Worm (Caenorhabditis elegans) whole organism, L4 larva: ENCODE results near the gene C08F11.13.

Experiments used
- F10B5.3 ChIP-seq: sonication (generic microtip); optimal IDR thresholded peaks from 2 replicates; lab custom pipeline; 2016; ENCODE audit warnings: mild to moderate bottlenecking, missing genetic modification characterization, missing compliant biosample characterization
- F26F4.8 ChIP-seq: fragments of 200-800 bp; sonication (Bioruptor generic); conservative IDR thresholded peaks from 2 replicates; pipeline ENCODE4 v1.3.6; 2022; ENCODE audit warnings: missing genetic modification characterization, missing compliant biosample characterization
- F37D6.2 ChIP-seq: sonication (generic microtip); optimal IDR thresholded peaks from 2 replicates; lab custom pipeline; 2016; ENCODE audit warnings: mild to moderate bottlenecking, missing genetic modification characterization, missing compliant biosample characterization
- F49E8.2 ChIP-seq: sonication (generic microtip); optimal IDR thresholded peaks from 2 replicates; lab custom pipeline; 2016; ENCODE audit warnings: missing compliant biosample characterization, mild to moderate bottlenecking, missing genetic modification characterization, borderline replicate concordance
- aly-2 ChIP-seq: sonication (generic microtip); optimal IDR thresholded peaks from 2 replicates; lab custom pipeline; 2018; ENCODE audit warnings: missing biosample characterization, missing genetic modification characterization
- arid-1 ChIP-seq: fragments of 200-800 bp; sonication (Bioruptor generic); conservative IDR thresholded peaks from 2 replicates; pipeline ENCODE4 v1.3.6; 2022; ENCODE audit warnings: missing genetic modification reagents, missing genetic modification characterization, missing compliant biosample characterization
- attf-4 ChIP-seq: sonication (generic microtip); optimal IDR thresholded peaks from 3 replicates; lab custom pipeline; 2017; ENCODE audit warnings: missing biosample characterization, missing genetic modification characterization
- ceh-20 ChIP-seq: fragments of 200-800 bp; sonication (Bioruptor generic); IDR thresholded peaks from 2 replicates; pipeline ENCODE4 v1.3.6; 2022; ENCODE audit warnings: missing genetic modification reagents, missing genetic modification characterization, missing compliant biosample characterization
- ceh-28 ChIP-seq: fragments of 150-350 bp; optimal IDR thresholded peaks from 2 replicates; lab custom pipeline; 2014; ENCODE audit warnings: missing biosample characterization, missing genetic modification reagents, missing genetic modification characterization
- ceh-32 ChIP-seq: sonication (generic microtip); optimal IDR thresholded peaks from 2 replicates; lab custom pipeline; 2016; ENCODE audit warnings: mild to moderate bottlenecking, missing genetic modification characterization, missing compliant biosample characterization; ENCODE audit not compliant: poor library complexity
- cey-2 ChIP-seq: sonication (generic microtip); optimal IDR thresholded peaks from 3 replicates; lab custom pipeline; 2017; ENCODE audit warnings: missing genetic modification characterization, mild to moderate bottlenecking, missing compliant biosample characterization, antibody characterized with exemption, borderline replicate concordance; ENCODE audit not compliant: insufficient read depth
- daf-16 ChIP-seq, 3 experiments: sonication (generic microtip); optimal IDR thresholded peaks; 2 replicates each; lab custom pipeline; 2016 to 2017; ENCODE audit warnings: missing genetic modification characterization in 3 of 3, missing genetic modification reagents in 3 of 3, mild to moderate bottlenecking in 2 of 3, missing compliant biosample characterization in 2 of 3, missing biosample characterization in 1 of 3, moderate library complexity in 1 of 3
- dmd-6 ChIP-seq: fragments of 200-800 bp; sonication (Bioruptor generic); IDR thresholded peaks from 2 replicates; pipeline ENCODE4 v1.3.6; 2022; ENCODE audit warnings: missing genetic modification reagents, missing genetic modification characterization, missing compliant biosample characterization
- dmd-8 ChIP-seq: fragments of 200-800 bp; sonication (Bioruptor generic); IDR thresholded peaks from 2 replicates; pipeline ENCODE4 v1.3.6; 2022; ENCODE audit warnings: missing genetic modification characterization, missing compliant biosample characterization
- duxl-1 ChIP-seq: sonication (generic microtip); optimal IDR thresholded peaks from 2 replicates; lab custom pipeline; 2016; ENCODE audit warnings: mild to moderate bottlenecking, missing genetic modification characterization, moderate library complexity, missing compliant biosample characterization; ENCODE audit not compliant: poor library complexity
- dve-1 ChIP-seq: sonication (generic microtip); optimal IDR thresholded peaks from 2 replicates; lab custom pipeline; 2017; ENCODE audit warnings: antibody characterized with exemption, mild to moderate bottlenecking, missing genetic modification characterization, missing compliant biosample characterization; ENCODE audit not compliant: insufficient read depth
- fos-1 ChIP-seq: fragments of 150-350 bp; optimal IDR thresholded peaks from 2 replicates; lab custom pipeline; 2014; ENCODE audit warnings: missing biosample characterization, missing genetic modification characterization
- hif-1 ChIP-seq, 2 experiments: sonication (generic microtip); optimal IDR thresholded peaks; 2 replicates each; lab custom pipeline; 2016 to 2017; ENCODE audit warnings: missing compliant biosample characterization in 2 of 2, missing genetic modification characterization in 2 of 2, missing genetic modification reagents in 2 of 2, missing genotype in 2 of 2, mild to moderate bottlenecking in 1 of 2
- jun-1 ChIP-seq: fragments of 150-350 bp; optimal IDR thresholded peaks from 2 replicates; lab custom pipeline; 2014; ENCODE audit warnings: missing biosample characterization, missing genetic modification reagents, missing genetic modification characterization
- lin-13 ChIP-seq: fragments of 150-350 bp; optimal IDR thresholded peaks from 2 replicates; lab custom pipeline; 2014; ENCODE audit warnings: missing biosample characterization, missing genetic modification reagents, missing genetic modification characterization
- lin-39 ChIP-seq: fragments of 150-350 bp; optimal IDR thresholded peaks from 2 replicates; lab custom pipeline; 2014; ENCODE audit warnings: missing biosample characterization, missing genetic modification reagents, missing genetic modification characterization
- lir-3 ChIP-seq: sonication (generic microtip); optimal IDR thresholded peaks from 2 replicates; lab custom pipeline; 2016; ENCODE audit warnings: mild to moderate bottlenecking, missing genetic modification characterization, missing compliant biosample characterization
- madf-9 ChIP-seq: fragments of 200-800 bp; sonication (Bioruptor generic); conservative IDR thresholded peaks from 2 replicates; pipeline ENCODE4 v1.3.6; 2022; ENCODE audit warnings: missing genetic modification reagents, missing genetic modification characterization, missing compliant biosample characterization
- mdt-29 ChIP-seq: fragments of 200-800 bp; sonication (Bioruptor generic); IDR thresholded peaks from 2 replicates; pipeline ENCODE4 v1.3.6; 2022; ENCODE audit warnings: missing genetic modification reagents, missing genetic modification characterization, missing compliant biosample characterization
- mes-2 ChIP-seq: sonication (generic microtip); optimal IDR thresholded peaks from 2 replicates; lab custom pipeline; 2016; ENCODE audit warnings: missing genotype, mild to moderate bottlenecking, missing genetic modification characterization, missing compliant biosample characterization; ENCODE audit not compliant: poor library complexity, severe bottlenecking
- mxl-3 ChIP-seq: fragments of 200-800 bp; sonication (Bioruptor generic); optimal IDR thresholded peaks from 2 replicates; lab custom pipeline; 2018; ENCODE audit warnings: mild to moderate bottlenecking, missing genetic modification characterization, missing compliant biosample characterization
- nhr-11 ChIP-seq: fragments of 150-350 bp; optimal IDR thresholded peaks from 2 replicates; lab custom pipeline; 2014; ENCODE audit warnings: missing biosample characterization, missing genetic modification characterization
- nhr-25 ChIP-seq: sonication (generic microtip); optimal IDR thresholded peaks from 2 replicates; lab custom pipeline; 2017; ENCODE audit warnings: missing genetic modification characterization, mild to moderate bottlenecking, missing compliant biosample characterization, antibody characterized with exemption, moderate library complexity, borderline replicate concordance; ENCODE audit not compliant: insufficient read depth
- nhr-77 ChIP-seq: fragments of 150-350 bp; optimal IDR thresholded peaks from 2 replicates; lab custom pipeline; 2014; ENCODE audit warnings: missing biosample characterization, missing genetic modification characterization
- pha-4 ChIP-seq, 2 experiments: fragments of 150-350 bp in 1 of 2; fragments of 200-800 bp in 1 of 2; sonication (Bioruptor generic) in 1 of 2; IDR thresholded peaks in 1 of 2; optimal IDR thresholded peaks in 1 of 2; 2 replicates each; pipeline versions ENCODE4 v1.3.6 to Lab custom; 2014 to 2022; ENCODE audit warnings: missing genetic modification characterization in 2 of 2, missing genetic modification reagents in 2 of 2, missing biosample characterization in 1 of 2, missing compliant biosample characterization in 1 of 2
- php-3 ChIP-seq: fragments of 200-800 bp; sonication (Bioruptor generic); IDR thresholded peaks from 2 replicates; pipeline ENCODE4 v1.3.6; 2022; ENCODE audit warnings: missing genetic modification reagents, missing genetic modification characterization, missing compliant biosample characterization
- pqm-1 ChIP-seq: sonication (generic microtip); optimal IDR thresholded peaks from 2 replicates; lab custom pipeline; 2017; ENCODE audit warnings: missing biosample characterization, missing genetic modification characterization
- rbr-2 ChIP-seq: sonication (generic microtip); optimal IDR thresholded peaks from 2 replicates; lab custom pipeline; 2016; ENCODE audit warnings: missing genotype, missing genetic modification characterization, missing compliant biosample characterization
- snpc-4 ChIP-seq: fragments of 150-350 bp; optimal IDR thresholded peaks from 2 replicates; lab custom pipeline; 2014; ENCODE audit warnings: missing biosample characterization, missing genetic modification characterization
- unc-130 ChIP-seq: sonication (generic microtip); optimal IDR thresholded peaks from 2 replicates; lab custom pipeline; 2016; ENCODE audit warnings: missing genetic modification reagents, missing genetic modification characterization, missing compliant biosample characterization
- unc-39 ChIP-seq: sonication (generic microtip); optimal IDR thresholded peaks from 2 replicates; lab custom pipeline; 2017; ENCODE audit warnings: missing biosample characterization, missing genetic modification characterization
- unc-62 ChIP-seq, 3 experiments: fragments of 150-350 bp in 1 of 3; sonication (generic microtip); optimal IDR thresholded peaks in 2 of 3; peaks in 1 of 3; 1 replicate in 1 of 3; 2 replicates in 2 of 3; lab custom pipeline; 2014 to 2017; ENCODE audit warnings: missing biosample characterization in 3 of 3, missing genetic modification characterization in 3 of 3, missing genetic modification reagents in 3 of 3, missing genotype in 1 of 3
- zag-1 ChIP-seq: fragments of 150-350 bp; optimal IDR thresholded peaks from 2 replicates; lab custom pipeline; 2014; ENCODE audit warnings: missing biosample characterization, missing genetic modification characterization
- zip-11 ChIP-seq: fragments of 200-800 bp; sonication (Bioruptor generic); IDR thresholded peaks from 2 replicates; pipeline ENCODE4 v1.3.6; 2022; ENCODE audit warnings: missing genetic modification characterization, missing compliant biosample characterization
- ztf-11 ChIP-seq: fragments of 150-350 bp; optimal IDR thresholded peaks from 2 replicates; lab custom pipeline; 2014; ENCODE audit warnings: missing biosample characterization, missing genetic modification characterization
- ztf-7 ChIP-seq: fragments of 150-350 bp; optimal IDR thresholded peaks from 2 replicates; lab custom pipeline; 2014; ENCODE audit warnings: missing biosample characterization, missing genetic modification characterization

Gene C08F11.13

ce11 chrIV:13645823-13646222, 36.1 kb upstream of the C08F11.13 start, which contains the start of gene srz-29:
Gene srz-29 (minus strand): TSS chrIV:13645923.
- TF ChIP-seq ceh-20 (no peak), hif-1 (tag; optimal IDR thresholded peaks at IDR 0.05; lab: Kevin White, UChicago) (no peak), F26F4.8 (GFP tag; lab: Robert Waterston, UW) (no peak), ceh-32 (tag; lab: Kevin White, UChicago) (no peak), snpc-4 (tag; lab: Kevin White, UChicago) (no peak), ztf-11 (tag; lab: Kevin White, UChicago) (no peak), lin-13 (no peak), cey-2 (no peak), mes-2 (tag; lab: Kevin White, UChicago) (no peak), nhr-25 (no peak), unc-39 (tag; lab: Kevin White, UChicago) (no peak), madf-9 (no peak), zag-1 (no peak), dmd-8 (GFP tag; lab: Robert Waterston, UW) (no peak), duxl-1 (tag; lab: Kevin White, UChicago) (no peak), unc-62 (GFP tag; optimal IDR thresholded peaks at IDR 0.05 in 1 of 2; lab: Kevin White, UChicago) (no peak), unc-62 (tag; optimal IDR thresholded peaks at IDR 0.05; lab: Kevin White, UChicago) (no peak)

DNA sequence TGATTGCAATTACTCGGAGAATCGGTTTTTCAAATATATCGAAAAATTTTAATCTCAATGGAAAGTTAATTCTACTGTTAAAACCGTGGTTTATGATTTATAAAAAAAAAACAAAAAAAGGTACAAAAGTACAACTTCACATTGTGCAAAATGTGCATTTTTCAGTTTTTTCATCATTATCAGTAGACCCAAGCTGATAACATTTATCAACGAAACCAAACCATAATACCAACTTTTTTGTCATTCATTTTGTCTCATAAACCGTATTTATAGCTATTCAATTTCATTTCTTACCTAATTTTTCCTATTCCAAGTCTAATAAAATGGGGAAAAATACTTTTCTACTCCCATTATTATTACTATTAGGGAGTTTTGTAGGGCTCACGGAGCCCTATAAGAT, 29.3 kb upstream of the C08F11.13 start, which contains the start of gene ugt-22:
TSS of gene ugt-22 (plus strand) at position 234 of the 400 bp plus-strand sequence.
- TF ChIP-seq pha-4 (GFP tag; IDR thresholded peaks at IDR 0.05; lab: Robert Waterston, UW) (no peak), pha-4 (tag; optimal IDR thresholded peaks at IDR 0.05; lab: Kevin White, UChicago) (no peak), F10B5.3 (tag; lab: Kevin White, UChicago) (no peak), dve-1 (tag; lab: Kevin White, UChicago) (peak; percentile 37), lir-3 (tag; lab: Kevin White, UChicago) (no peak), jun-1 (no peak), F37D6.2 (tag; lab: Kevin White, UChicago) (no peak), mxl-3 (GFP tag; lab: Kevin White, UChicago) (no peak), ztf-7 (tag; lab: Kevin White, UChicago) (peak; percentile 31), daf-16 (GFP tag; optimal IDR thresholded peaks at IDR 0.05; lab: Kevin White, UChicago) (no peak), daf-16 (tag; optimal IDR thresholded peaks at IDR 0.05; lab: Kevin White, UChicago) (peak; percentile 47), F49E8.2 (no peak), pqm-1 (tag; lab: Kevin White, UChicago) (peak; percentile 83), nhr-77 (tag; lab: Kevin White, UChicago) (peak; percentile 5), dmd-6 (GFP tag; lab: Robert Waterston, UW) (peak; percentile 50), aly-2 (tag; lab: Kevin White, UChicago) (no peak)

ce11 chrIV:13636975-13637374, 27.3 kb upstream of the C08F11.13 start, which contains the start of gene C08F11.7:
Gene C08F11.7 (plus strand): TSS chrIV:13637275.
- TF ChIP-seq mdt-29 (GFP tag; lab: Robert Waterston, UW), result no peak

DNA sequence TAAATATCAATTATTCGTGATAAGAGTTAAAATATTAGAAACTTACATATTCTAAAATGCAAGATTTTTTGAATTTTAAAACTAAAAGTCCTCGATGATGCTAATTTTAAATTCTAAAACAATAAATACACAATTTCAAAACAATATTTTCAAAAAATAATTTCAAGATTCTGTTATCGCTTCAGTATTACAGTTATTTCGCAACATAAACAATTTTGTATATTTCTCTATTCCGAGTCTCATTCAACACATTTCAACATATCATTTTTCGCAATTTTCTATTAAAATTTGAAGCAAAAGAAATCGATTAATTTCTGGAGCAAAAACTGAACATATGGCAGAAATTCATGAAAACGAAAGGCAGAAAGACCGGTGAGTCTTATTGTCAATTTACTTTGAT, 23.5 kb upstream of the C08F11.13 start, which contains the start of gene fbxa-98:
TSS of gene fbxa-98 (plus strand) at position 243 of the 400 bp plus-strand sequence.
- TF ChIP-seq rbr-2 (no peak), daf-16 (GFP tag; optimal IDR thresholded peaks at IDR 0.05; lab: Kevin White, UChicago) (no peak), daf-16 (tag; optimal IDR thresholded peaks at IDR 0.05; lab: Kevin White, UChicago) (peak; percentile 80), zip-11 (GFP tag; lab: Robert Waterston, UW) (no peak), lin-39 (tag; lab: Kevin White, UChicago) (no peak), attf-4 (tag; lab: Kevin White, UChicago) (no peak), mxl-3 (GFP tag; lab: Kevin White, UChicago) (no peak), php-3 (GFP tag; lab: Robert Waterston, UW) (no peak), arid-1 (GFP tag; lab: Robert Waterston, UW) (no peak), unc-130 (no peak), nhr-11 (tag; lab: Kevin White, UChicago) (no peak), ceh-28 (tag; lab: Kevin White, UChicago) (no peak), fos-1 (no peak), snpc-4 (tag; lab: Kevin White, UChicago) (no peak), ztf-7 (tag; lab: Kevin White, UChicago) (peak; percentile 18)
